Worm (Caenorhabditis elegans) whole organism, mixed stage, embryonic: ENCODE data around the gene lex-1.
A peak's percentile ranks its signal among the peaks of the same experiment; 100 is the strongest.

Source experiments
- M03D4.4 ChIP-seq: sonication (generic microtip); optimal IDR thresholded peaks from 2 replicates; lab custom pipeline; 2017; ENCODE audit warnings: mild to moderate bottlenecking, missing genetic modification characterization, missing compliant biosample characterization
- blmp-1 ChIP-seq: fragments of 150-350 bp; optimal IDR thresholded peaks from 2 replicates; lab custom pipeline; 2014; ENCODE audit warnings: missing biosample characterization, missing genetic modification characterization
- ceh-39 ChIP-seq: fragments of 150-350 bp; optimal IDR thresholded peaks from 2 replicates; lab custom pipeline; 2014; ENCODE audit warnings: missing biosample characterization, missing genetic modification characterization
- ceh-83 ChIP-seq: fragments of 200-800 bp; sonication (Bioruptor generic); optimal IDR thresholded peaks from 2 replicates; lab custom pipeline; 2018; ENCODE audit warnings: mild to moderate bottlenecking, missing genetic modification characterization, missing compliant biosample characterization
- cnd-1 ChIP-seq: fragments of 200-800 bp; sonication (Bioruptor generic); optimal IDR thresholded peaks from 2 replicates; lab custom pipeline; 2018; ENCODE audit warnings: mild to moderate bottlenecking, missing genetic modification characterization, missing compliant biosample characterization
- drap-1 ChIP-seq: fragments of 200-800 bp; sonication (Bioruptor generic); optimal IDR thresholded peaks from 3 replicates; lab custom pipeline; 2018; ENCODE audit warnings: mild to moderate bottlenecking, missing genetic modification characterization, missing compliant biosample characterization
- elt-1 ChIP-seq: sonication (generic microtip); optimal IDR thresholded peaks from 2 replicates; lab custom pipeline; 2017; ENCODE audit warnings: missing genetic modification characterization, mild to moderate bottlenecking, missing compliant biosample characterization, antibody characterized with exemption, moderate library complexity, borderline replicate concordance; ENCODE audit not compliant: insufficient read depth
- elt-3 ChIP-seq: fragments of 150-350 bp; optimal IDR thresholded peaks from 2 replicates; lab custom pipeline; 2014; ENCODE audit warnings: missing biosample characterization, missing genetic modification characterization
- flh-1 ChIP-seq: fragments of 200-800 bp; sonication (Bioruptor generic); optimal IDR thresholded peaks from 2 replicates; lab custom pipeline; 2018; ENCODE audit warnings: mild to moderate bottlenecking, missing genetic modification characterization, moderate library complexity, missing compliant biosample characterization
- lin-13 ChIP-seq: fragments of 150-350 bp; optimal IDR thresholded peaks from 2 replicates; lab custom pipeline; 2014; ENCODE audit warnings: missing biosample characterization, missing genetic modification characterization
- lin-32 ChIP-seq: fragments of 200-800 bp; sonication (Bioruptor generic); optimal IDR thresholded peaks from 2 replicates; lab custom pipeline; 2018; ENCODE audit warnings: mild to moderate bottlenecking, missing genetic modification characterization, missing compliant biosample characterization
- lsy-2 ChIP-seq: fragments of 150-350 bp; optimal IDR thresholded peaks from 2 replicates; lab custom pipeline; 2014; ENCODE audit warnings: missing biosample characterization, missing genetic modification characterization
- mab-5 ChIP-seq: fragments of 150-350 bp; optimal IDR thresholded peaks from 2 replicates; lab custom pipeline; 2014; ENCODE audit warnings: missing biosample characterization, missing genetic modification characterization
- mep-1 ChIP-seq: fragments of 150-350 bp; optimal IDR thresholded peaks from 2 replicates; lab custom pipeline; 2017; ENCODE audit warnings: missing biosample characterization, missing genetic modification reagents, missing genetic modification characterization, inconsistent platforms
- nhr-12 ChIP-seq: fragments of 150-350 bp; optimal IDR thresholded peaks from 2 replicates; lab custom pipeline; 2014; ENCODE audit warnings: missing biosample characterization, missing genetic modification characterization
- nhr-2 ChIP-seq: fragments of 150-350 bp; optimal IDR thresholded peaks from 2 replicates; lab custom pipeline; 2014; ENCODE audit warnings: missing biosample characterization, missing genetic modification characterization
- nhr-237 ChIP-seq: fragments of 150-350 bp; optimal IDR thresholded peaks from 2 replicates; lab custom pipeline; 2014; ENCODE audit warnings: missing biosample characterization, missing genetic modification characterization
- nhr-28 ChIP-seq: fragments of 150-350 bp; optimal IDR thresholded peaks from 2 replicates; lab custom pipeline; 2014; ENCODE audit warnings: missing biosample characterization, missing genetic modification characterization
- nhr-76 ChIP-seq: sonication (generic microtip); optimal IDR thresholded peaks from 2 replicates; lab custom pipeline; 2017; ENCODE audit warnings: missing biosample characterization, missing genetic modification characterization
- pha-4 ChIP-seq: fragments of 150-350 bp; optimal IDR thresholded peaks from 2 replicates; lab custom pipeline; 2018; ENCODE audit warnings: missing biosample characterization, missing genetic modification reagents, missing genetic modification characterization
- snpc-4 ChIP-seq: fragments of 150-350 bp; optimal IDR thresholded peaks from 2 replicates; lab custom pipeline; 2014; ENCODE audit warnings: missing biosample characterization, missing genetic modification characterization
- sptf-1 ChIP-seq: sonication (generic microtip); optimal IDR thresholded peaks from 2 replicates; lab custom pipeline; 2017; ENCODE audit warnings: mild to moderate bottlenecking, missing genetic modification characterization, moderate library complexity, missing compliant biosample characterization
- unc-39 ChIP-seq: fragments of 150-350 bp; optimal IDR thresholded peaks from 2 replicates; lab custom pipeline; 2014; ENCODE audit warnings: missing biosample characterization, missing genetic modification characterization
- unc-62 ChIP-seq: fragments of 150-350 bp; optimal IDR thresholded peaks from 2 replicates; lab custom pipeline; 2014; ENCODE audit warnings: missing biosample characterization, missing genetic modification reagents, missing genetic modification characterization
- zip-8 ChIP-seq: fragments of 150-350 bp; optimal IDR thresholded peaks from 2 replicates; lab custom pipeline; 2014; ENCODE audit warnings: missing biosample characterization, missing genetic modification characterization
- ztf-11 ChIP-seq: fragments of 150-350 bp; optimal IDR thresholded peaks from 2 replicates; lab custom pipeline; 2014; ENCODE audit warnings: missing biosample characterization, missing genetic modification characterization

Gene lex-1

ce11 chrIV:12044844-12045738 lies 34.2 kb upstream of the lex-1 start:
- TF ChIP-seq elt-1 (tag; lab: Kevin White, UChicago) (peak; percentile 42), zip-8 (tag; lab: Kevin White, UChicago) (peak; percentile 84), flh-1 (GFP tag; lab: Kevin White, UChicago) (no peak)

- TF ChIP-seq nhr-12 (tag; lab: Kevin White, UChicago) (no peak), elt-3 (tag; lab: Kevin White, UChicago) (peak; percentile 19)
These were observed 32.6 kb upstream of the lex-1 start, which contains the start of gene T12G3.2 for ce11 chrIV:12046524-12047203. Gene T12G3.2 (minus strand): TSS chrIV:12046967.

- TF ChIP-seq ztf-11 (tag; lab: Kevin White, UChicago) (no peak), pha-4 (tag; lab: Kevin White, UChicago) (peak; percentile 57)
These were observed 31.5 kb upstream of the lex-1 start, which contains the start of gene T12G3.4 for ce11 chrIV:12047552-12048347. Gene T12G3.4 (plus strand): TSS chrIV:12048256.

ce11 chrIV:12051049-12051792 lies 28.1 kb upstream of the lex-1 start, which contains the start of the genes bre-5 and spt-5:
Gene bre-5 (minus strand): TSS chrIV:12051215.
Gene spt-5 (plus strand): TSS chrIV:12051491.
- TF ChIP-seq M03D4.4 = peak; percentile 6
- TF ChIP-seq sptf-1 (tag; lab: Kevin White, UChicago) = no peak
- no peak for TF ChIP-seq nhr-12 (tag; lab: Kevin White, UChicago)
- TF ChIP-seq nhr-2 = no peak
- TF ChIP-seq ceh-39 (tag; lab: Kevin White, UChicago) = no peak
- TF ChIP-seq nhr-28 (tag; lab: Kevin White, UChicago) = no peak
- no peak for TF ChIP-seq cnd-1 (tag; lab: Kevin White, UChicago)
- TF ChIP-seq mab-5 (tag; lab: Kevin White, UChicago) = no peak
- TF ChIP-seq lsy-2 (tag; lab: Kevin White, UChicago) = peak; percentile 44
- TF ChIP-seq snpc-4 (tag; lab: Kevin White, UChicago) = no peak
- TF ChIP-seq, all 35 proteins: peak for 2

- TF ChIP-seq nhr-28 (tag; lab: Kevin White, UChicago) (no peak), sptf-1 (tag; lab: Kevin White, UChicago) (no peak), ztf-11 (tag; lab: Kevin White, UChicago) (no peak), nhr-237 (tag; lab: Kevin White, UChicago) (no peak), blmp-1 (tag; lab: Kevin White, UChicago) (no peak), drap-1 (no peak), pha-4 (tag; lab: Kevin White, UChicago) (no peak), nhr-12 (tag; lab: Kevin White, UChicago) (no peak), lin-32 (no peak), unc-39 (tag; lab: Kevin White, UChicago) (no peak), mep-1 (tag; lab: Kevin White, UChicago) (no peak), ceh-39 (tag; lab: Kevin White, UChicago) (no peak), nhr-76 (tag; lab: Kevin White, UChicago) (no peak), lin-13 (tag; lab: Kevin White, UChicago) (no peak), ceh-83 (no peak), lsy-2 (tag; lab: Kevin White, UChicago) (no peak), flh-1 (GFP tag; lab: Kevin White, UChicago) (no peak), unc-62 (GFP tag; lab: Kevin White, UChicago) (no peak)
These were observed 26.8 kb upstream of the lex-1 start for ce11 chrIV:12052461-12052860.
